Worm (Caenorhabditis elegans): Measurements from ENCODE around the gene lbp-4.

- no peak for TF ChIP-seq unc-62 (GFP tag; optimal IDR thresholded peaks at IDR 0.05)
- no peak for TF ChIP-seq Y56A3A.18 (GFP tag; IDR thresholded peaks at IDR 0.05)
- no peak for TF ChIP-seq lin-54 (GFP tag; optimal IDR thresholded peaks at IDR 0.05)
- no peak for TF ChIP-seq mcd-1 (GFP tag; IDR thresholded peaks at IDR 0.05)
- TF ChIP-seq ceh-27 (GFP tag; optimal IDR thresholded peaks at IDR 0.05) = no peak
- TF ChIP-seq pha-4 (tag; optimal IDR thresholded peaks at IDR 0.05) = no peak
- no peak for TF ChIP-seq sptf-2 (GFP tag; optimal IDR thresholded peaks at IDR 0.05)
- no peak for TF ChIP-seq egl-18 (GFP tag; IDR thresholded peaks at IDR 0.05)
- TF ChIP-seq F55B11.4 (tag; optimal IDR thresholded peaks at IDR 0.05; ENCODE audit: borderline replicate concordance, insufficient read depth) = no peak
- no peak for TF ChIP-seq sea-2 (GFP tag; IDR thresholded peaks at IDR 0.05)
- TF ChIP-seq snpc-4 (GFP tag; optimal IDR thresholded peaks at IDR 0.05) = no peak
- no peak for TF ChIP-seq snpc-4 (tag; optimal IDR thresholded peaks at IDR 0.05)
- no peak for TF ChIP-seq snpc-1.3 (tag; optimal IDR thresholded peaks at IDR 0.05; ENCODE audit: insufficient read depth)
These were observed 33.7 kb upstream of the lbp-4 start for ce11 chrV:7786639-7787038.

All from whole organism, young adult.